Worm (Caenorhabditis elegans): ENCODE results near the gene ptr-20.

- TF ChIP-seq nhr-76 (tag; optimal IDR thresholded peaks at IDR 0.05) (no peak), elt-3 (tag; optimal IDR thresholded peaks at IDR 0.05) (no peak), mep-1 (tag; optimal IDR thresholded peaks at IDR 0.05) (no peak), pha-4 (tag; optimal IDR thresholded peaks at IDR 0.05) (no peak), ztf-11 (tag; optimal IDR thresholded peaks at IDR 0.05) (no peak), lsy-2 (tag; optimal IDR thresholded peaks at IDR 0.05) (no peak), lin-32 (GFP tag; optimal IDR thresholded peaks at IDR 0.05) (no peak), flh-1 (GFP tag; optimal IDR thresholded peaks at IDR 0.05) (no peak), nhr-28 (tag; optimal IDR thresholded peaks at IDR 0.05) (no peak)
These were observed 22.1 kb upstream of the ptr-20 start, which contains the start of gene Y53F4B.25 for ce11 chrII:15135886-15136285.

Data from whole organism, mixed stage, embryonic.